Worm (Caenorhabditis elegans): ENCODE results near the gene C35B1.3.

DNA sequence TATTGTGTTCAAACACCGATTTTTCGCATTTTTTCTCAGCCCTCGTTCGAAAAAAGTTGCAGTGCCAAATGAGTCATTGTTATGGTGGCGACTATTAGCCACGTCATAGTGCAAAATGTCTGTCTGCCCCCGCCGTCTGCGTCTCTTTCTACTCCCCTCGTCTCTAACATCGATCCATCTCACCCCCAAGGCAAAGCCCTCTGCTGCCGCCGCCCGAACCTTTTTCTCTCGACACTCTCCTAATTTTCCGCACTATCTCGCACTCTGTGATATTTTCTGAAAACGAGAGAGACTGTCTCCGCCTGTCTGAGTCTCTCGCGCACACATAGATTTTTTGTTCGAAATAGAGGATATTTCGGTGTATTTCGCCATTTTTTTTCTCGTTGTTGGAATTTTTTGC lies 12.1 kb downstream of the C35B1.3 start:
- TF ChIP-seq nhr-11 (tag; optimal IDR thresholded peaks at IDR 0.05) (peak; percentile 40), nhr-237 (tag; optimal IDR thresholded peaks at IDR 0.05) (peak; percentile 1), hlh-4 (tag; optimal IDR thresholded peaks at IDR 0.05) (no peak), ztf-4 (tag; optimal IDR thresholded peaks at IDR 0.05) (peak; percentile 70), ceh-8 (GFP tag; optimal IDR thresholded peaks at IDR 0.05) (no peak), C04F5.9 (tag; optimal IDR thresholded peaks at IDR 0.05) (peak; percentile 17), ama-1 (optimal IDR thresholded peaks at IDR 0.05) (no peak), lsy-2 (tag; optimal IDR thresholded peaks at IDR 0.05) (peak; percentile 75 to 77), egl-27 (tag; optimal IDR thresholded peaks at IDR 0.05) (peak; percentile 4 to 58), aha-1 (tag; optimal IDR thresholded peaks at IDR 0.05) (no peak), lin-15B (tag; optimal IDR thresholded peaks at IDR 0.05) (no peak)
